Worm (Caenorhabditis elegans): Measurements from ENCODE around the gene C10A4.6.

DNA sequence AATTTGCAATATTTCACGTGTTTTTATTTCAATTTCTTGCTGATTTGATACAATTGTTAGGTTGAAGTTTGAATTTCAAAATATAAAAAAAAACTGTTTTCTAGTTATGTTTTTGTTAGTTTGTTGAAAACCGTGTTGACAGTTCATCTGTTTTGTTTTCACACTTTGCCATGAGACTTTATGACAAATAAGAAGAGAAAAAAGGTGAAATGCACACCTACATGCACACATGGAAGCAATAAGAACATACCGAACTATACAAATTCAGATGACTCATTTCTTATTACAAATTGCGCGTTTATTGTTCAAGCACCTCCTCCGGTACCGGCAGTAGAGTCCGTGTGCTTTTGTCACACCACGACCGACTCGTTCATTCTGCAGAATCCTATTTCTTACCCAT, 30.2 kb downstream of the C10A4.6 start, which contains the start of gene C10A4.9:
- TF ChIP-seq nfya-1 (tag; optimal IDR thresholded peaks at IDR 0.05; ENCODE audit: insufficient read depth) (no peak), unc-39 (tag; optimal IDR thresholded peaks at IDR 0.05) (no peak), unc-62 (GFP tag; optimal IDR thresholded peaks at IDR 0.05) (no peak), fos-1 (tag; optimal IDR thresholded peaks at IDR 0.05) (no peak), pha-4 (tag; optimal IDR thresholded peaks at IDR 0.05) (no peak), ceh-28 (tag; optimal IDR thresholded peaks at IDR 0.05) (no peak), pqm-1 (tag; optimal IDR thresholded peaks at IDR 0.05) (no peak)

All from whole organism, L3 larva.